Worm (Caenorhabditis elegans) whole organism, young adult: ENCODE data around the gene pat-9.

ENCODE experiments used
- B0261.1 ChIP-seq: sonication (generic microtip); optimal IDR thresholded peaks from 2 replicates; lab custom pipeline; 2016; ENCODE audit warnings: mild to moderate bottlenecking, missing genetic modification characterization, moderate library complexity, missing compliant biosample characterization
- D2030.7 ChIP-seq: fragments of 200-800 bp; sonication (Bioruptor generic); IDR thresholded peaks from 2 replicates; pipeline ENCODE4 v1.3.6; 2022; ENCODE audit warnings: missing genetic modification reagents, missing genetic modification characterization, missing compliant biosample characterization
- F23B12.7 ChIP-seq: sonication (generic microtip); optimal IDR thresholded peaks from 2 replicates; lab custom pipeline; 2017; ENCODE audit warnings: missing genetic modification characterization, mild to moderate bottlenecking, missing compliant biosample characterization, antibody characterized with exemption, moderate library complexity; ENCODE audit not compliant: insufficient read depth
- F33H1.4 ChIP-seq: fragments of 200-800 bp; sonication (Bioruptor generic); IDR thresholded peaks from 2 replicates; pipeline ENCODE4 v1.3.6; 2022; ENCODE audit warnings: missing genetic modification reagents, missing genetic modification characterization, missing compliant biosample characterization
- K11D2.4 ChIP-seq: fragments of 200-800 bp; sonication (Bioruptor generic); IDR thresholded peaks from 2 replicates; pipeline ENCODE4 v1.3.6; 2022; ENCODE audit warnings: missing genetic modification reagents, missing genetic modification characterization, missing compliant biosample characterization
- Y53G8AR.9 ChIP-seq: fragments of 200-800 bp; sonication (Bioruptor generic); conservative IDR thresholded peaks from 2 replicates; pipeline ENCODE4 v1.3.6; 2022; ENCODE audit warnings: missing genetic modification reagents, missing genetic modification characterization, missing compliant biosample characterization
- Y79H2A.3 ChIP-seq: fragments of 200-800 bp; sonication (Bioruptor generic); conservative IDR thresholded peaks from 2 replicates; pipeline ENCODE4 v1.3.6; 2022; ENCODE audit warnings: missing genetic modification reagents, missing genetic modification characterization, missing compliant biosample characterization
- ZK185.1 ChIP-seq: sonication (generic microtip); optimal IDR thresholded peaks from 2 replicates; lab custom pipeline; 2016; ENCODE audit warnings: mild to moderate bottlenecking, missing genetic modification characterization, missing compliant biosample characterization; ENCODE audit not compliant: poor library complexity, severe bottlenecking
- cebp-1 ChIP-seq, 2 experiments: fragments of 200-800 bp in 1 of 2; sonication (Bioruptor generic) in 1 of 2; sonication (generic microtip) in 1 of 2; IDR thresholded peaks in 1 of 2; optimal IDR thresholded peaks in 1 of 2; 2 replicates each; pipeline versions ENCODE4 v1.3.6 to Lab custom; 2017 to 2022; ENCODE audit warnings: missing compliant biosample characterization in 2 of 2, missing genetic modification characterization in 2 of 2, mild to moderate bottlenecking in 1 of 2, missing genetic modification reagents in 1 of 2, moderate library complexity in 1 of 2
- ceh-100 ChIP-seq: fragments of 200-800 bp; sonication (Bioruptor generic); IDR thresholded peaks from 2 replicates; pipeline ENCODE4 v1.3.6; 2022; ENCODE audit warnings: missing genetic modification reagents, missing genetic modification characterization, missing compliant biosample characterization
- die-1 ChIP-seq: sonication (generic microtip); optimal IDR thresholded peaks from 2 replicates; lab custom pipeline; 2016; ENCODE audit warnings: missing genotype, mild to moderate bottlenecking, missing genetic modification characterization, missing compliant biosample characterization
- dox-1 ChIP-seq: fragments of 200-800 bp; sonication (Bioruptor generic); IDR thresholded peaks from 2 replicates; pipeline ENCODE4 v1.3.6; 2022; ENCODE audit warnings: missing genetic modification reagents, missing genetic modification characterization, missing compliant biosample characterization
- ekl-4 ChIP-seq: fragments of 200-800 bp; sonication (Bioruptor generic); IDR thresholded peaks from 2 replicates; pipeline ENCODE4 v1.3.6; 2022; ENCODE audit warnings: missing genetic modification reagents, missing genetic modification characterization, missing compliant biosample characterization
- hmg-1.2 ChIP-seq: fragments of 200-800 bp; sonication (Bioruptor generic); IDR thresholded peaks from 2 replicates; pipeline ENCODE4 v1.3.6; 2022; ENCODE audit warnings: missing genetic modification reagents, missing genetic modification characterization, missing compliant biosample characterization
- hmg-20 ChIP-seq: fragments of 200-800 bp; sonication (Bioruptor generic); IDR thresholded peaks from 2 replicates; pipeline ENCODE4 v1.3.6; 2022; ENCODE audit warnings: missing genetic modification reagents, missing genetic modification characterization, missing compliant biosample characterization
- lin-26 ChIP-seq: fragments of 200-800 bp; sonication (Bioruptor generic); IDR thresholded peaks from 2 replicates; pipeline ENCODE4 v1.3.6; 2022; ENCODE audit warnings: missing genetic modification reagents, missing genetic modification characterization, missing compliant biosample characterization
- lin-35 ChIP-seq, 3 experiments: fragments of 150-350 bp in 2 of 3; sonication (generic microtip) in 1 of 3; optimal IDR thresholded peaks; 2 replicates each; lab custom pipeline; 2014 to 2018; ENCODE audit warnings: missing biosample characterization in 3 of 3, missing genetic modification characterization in 3 of 3, missing genetic modification reagents in 3 of 3
- lin-54 ChIP-seq: fragments of 200-800 bp; sonication (Bioruptor generic); optimal IDR thresholded peaks from 2 replicates; lab custom pipeline; 2018; ENCODE audit warnings: mild to moderate bottlenecking, missing genetic modification characterization, missing compliant biosample characterization
- lir-1 ChIP-seq: fragments of 200-800 bp; sonication (Bioruptor generic); conservative IDR thresholded peaks from 2 replicates; pipeline ENCODE4 v1.3.6; 2022; ENCODE audit warnings: missing genetic modification reagents, missing genetic modification characterization, missing compliant biosample characterization
- madf-10 ChIP-seq: sonication (generic microtip); optimal IDR thresholded peaks from 2 replicates; lab custom pipeline; 2016; ENCODE audit warnings: mild to moderate bottlenecking, missing genetic modification characterization, missing compliant biosample characterization
- madf-6 ChIP-seq: fragments of 200-800 bp; sonication (Bioruptor generic); IDR thresholded peaks from 2 replicates; pipeline ENCODE4 v1.3.6; 2022; ENCODE audit warnings: missing genetic modification reagents, missing genetic modification characterization, missing compliant biosample characterization
- mes-4 ChIP-seq: sonication (generic microtip); optimal IDR thresholded peaks from 2 replicates; lab custom pipeline; 2016; ENCODE audit warnings: missing genotype, missing genetic modification characterization, missing compliant biosample characterization
- nfyb-1 ChIP-seq: fragments of 200-800 bp; sonication (Bioruptor generic); IDR thresholded peaks from 2 replicates; pipeline ENCODE4 v1.3.6; 2022; ENCODE audit warnings: missing genetic modification reagents, missing genetic modification characterization, missing compliant biosample characterization
- nhr-90 ChIP-seq: sonication (generic microtip); optimal IDR thresholded peaks from 2 replicates; lab custom pipeline; 2016; ENCODE audit warnings: missing genotype, mild to moderate bottlenecking, missing genetic modification characterization, missing compliant biosample characterization
- pbrm-1 ChIP-seq: fragments of 200-800 bp; sonication (Bioruptor generic); IDR thresholded peaks from 2 replicates; pipeline ENCODE4 v1.3.6; 2022; ENCODE audit warnings: missing genetic modification reagents, missing genetic modification characterization, missing compliant biosample characterization
- rcor-1 ChIP-seq: fragments of 200-800 bp; sonication (Bioruptor generic); IDR thresholded peaks from 2 replicates; pipeline ENCODE4 v1.3.6; 2022; ENCODE audit warnings: missing genetic modification reagents, missing genetic modification characterization, missing compliant biosample characterization
- repo-1 ChIP-seq: sonication (generic microtip); optimal IDR thresholded peaks from 2 replicates; lab custom pipeline; 2017; ENCODE audit warnings: mild to moderate bottlenecking, missing genetic modification characterization, missing compliant biosample characterization
- rpc-1 ChIP-seq, 2 experiments: fragments of 150-350 bp in 1 of 2; sonication (generic microtip) in 1 of 2; optimal IDR thresholded peaks; 2 replicates each; lab custom pipeline; 2014 to 2018; ENCODE audit warnings: missing biosample characterization in 1 of 2, missing genetic modification characterization in 1 of 2, missing genetic modification reagents in 1 of 2, missing genotype in 1 of 2
- sea-2 ChIP-seq: fragments of 200-800 bp; sonication (Bioruptor generic); IDR thresholded peaks from 2 replicates; pipeline ENCODE4 v1.3.6; 2022; ENCODE audit warnings: missing genetic modification characterization, missing compliant biosample characterization
- snpc-1.1 ChIP-seq: sonication (generic microtip); optimal IDR thresholded peaks from 2 replicates; lab custom pipeline; 2017; ENCODE audit warnings: missing genetic modification characterization, mild to moderate bottlenecking, missing compliant biosample characterization, antibody characterized with exemption, moderate library complexity, missing genotype, missing genetic modification reagents; ENCODE audit not compliant: insufficient read depth
- snpc-3.4 ChIP-seq: sonication (generic microtip); optimal IDR thresholded peaks from 2 replicates; lab custom pipeline; 2017; ENCODE audit warnings: missing genetic modification characterization, mild to moderate bottlenecking, missing compliant biosample characterization, antibody characterized with exemption, moderate library complexity, missing genotype, missing genetic modification reagents
- snpc-4 ChIP-seq, 5 experiments: fragments of 150-350 bp in 1 of 5; sonication (generic microtip) in 4 of 5; optimal IDR thresholded peaks; 2 replicates each; lab custom pipeline; 2014 to 2018; ENCODE audit warnings: missing genetic modification characterization in 5 of 5, missing biosample characterization in 3 of 5, antibody characterized with exemption in 2 of 5, mild to moderate bottlenecking in 2 of 5, missing compliant biosample characterization in 2 of 5, missing genotype in 2 of 5, moderate library complexity in 2 of 5, missing genetic modification reagents in 1 of 5
- tbp1 ChIP-seq: fragments of 200-800 bp; sonication (Bioruptor generic); optimal IDR thresholded peaks from 2 replicates; lab custom pipeline; 2018; ENCODE audit warnings: mild to moderate bottlenecking, missing genetic modification characterization, missing compliant biosample characterization
- ztf-18 ChIP-seq: sonication (generic microtip); optimal IDR thresholded peaks from 2 replicates; lab custom pipeline; 2016; ENCODE audit warnings: missing genotype, mild to moderate bottlenecking, missing genetic modification characterization, missing compliant biosample characterization
- ztf-22 ChIP-seq: fragments of 200-800 bp; sonication (Bioruptor generic); optimal IDR thresholded peaks from 2 replicates; lab custom pipeline; 2018; ENCODE audit warnings: mild to moderate bottlenecking, missing genetic modification characterization, moderate library complexity, missing compliant biosample characterization
- ztf-25 ChIP-seq: fragments of 200-800 bp; sonication (Bioruptor generic); IDR thresholded peaks from 2 replicates; pipeline ENCODE4 v1.3.6; 2022; ENCODE audit warnings: missing genetic modification reagents, missing genetic modification characterization, missing compliant biosample characterization
- ztf-26 ChIP-seq: sonication (generic microtip); optimal IDR thresholded peaks from 2 replicates; lab custom pipeline; 2017; ENCODE audit warnings: missing genetic modification characterization, missing compliant biosample characterization
- ztf-28 ChIP-seq: fragments of 200-800 bp; sonication (Bioruptor generic); IDR thresholded peaks from 2 replicates; pipeline ENCODE4 v1.3.6; 2022; ENCODE audit warnings: missing genetic modification reagents, missing genetic modification characterization, missing compliant biosample characterization

Gene pat-9

ce11 chrX:16551318-16551717 is 14.6 kb downstream of the pat-9 start:
- TF ChIP-seq F33H1.4, result no peak
- TF ChIP-seq lin-35 (GFP tag; optimal IDR thresholded peaks at IDR 0.05; lab: Kevin White, UChicago), result no peak
- TF ChIP-seq madf-10 (tag; lab: Kevin White, UChicago), result peak; percentile 32
- peak; percentile 10 for TF ChIP-seq nhr-90 (tag; lab: Kevin White, UChicago)
- TF ChIP-seq hmg-20 (GFP tag; lab: Robert Waterston, UW), result no peak
- TF ChIP-seq rpc-1 (optimal IDR thresholded peaks at IDR 0.05; lab: Kevin White, UChicago), result peak; percentile 62
- TF ChIP-seq rpc-1 (tag; optimal IDR thresholded peaks at IDR 0.05; lab: Kevin White, UChicago), result peak; percentile 79
- TF ChIP-seq pbrm-1 (GFP tag; lab: Robert Waterston, UW), result peak; percentile 67; the same call in 1 of the 2 replicates
- TF ChIP-seq ekl-4, result no peak
- TF ChIP-seq nfyb-1 (GFP tag; lab: Robert Waterston, UW), result 0 out of 2 replicates have a peak, but pooled peaks have one; percentile 68
- TF ChIP-seq ztf-26 (tag; lab: Kevin White, UChicago), result peak; percentile 19
- no peak for TF ChIP-seq mes-4
- TF ChIP-seq hmg-1.2 (GFP tag; lab: Robert Waterston, UW), result peak; percentile 75
- TF ChIP-seq snpc-4 (GFP tag; optimal IDR thresholded peaks at IDR 0.05; lab: Kevin White, UChicago), result peak; percentile 42
- peak in 2 of 4 experiments; percentile 40 to 74 for TF ChIP-seq snpc-4 (tag; optimal IDR thresholded peaks at IDR 0.05; lab: Kevin White, UChicago)
- peak; percentile 90 for TF ChIP-seq B0261.1 (tag; lab: Kevin White, UChicago)
- TF ChIP-seq sea-2, result no peak
- TF ChIP-seq madf-6 (GFP tag; lab: Robert Waterston, UW), result no peak
- peak; percentile 18; the same call in 1 of the 2 replicates for TF ChIP-seq rcor-1 (GFP tag; lab: Robert Waterston, UW)
- TF ChIP-seq Y53G8AR.9 (GFP tag; lab: Robert Waterston, UW), result peak; percentile 53; the same call in 1 of the 2 replicates
- peak; percentile 54 for TF ChIP-seq F23B12.7 (tag; lab: Kevin White, UChicago)
- no peak for TF ChIP-seq ceh-100 (GFP tag; lab: Robert Waterston, UW)
- TF ChIP-seq tbp1 (GFP tag; lab: Kevin White, UChicago), result peak; percentile 94
- peak; percentile 79 for TF ChIP-seq lin-26 (GFP tag; lab: Robert Waterston, UW)
- TF ChIP-seq ztf-25 (GFP tag; lab: Robert Waterston, UW), result 0 out of 2 replicates have a peak, but pooled peaks have one; percentile 68
- TF ChIP-seq snpc-3.4, result peak; percentile 27
- TF ChIP-seq K11D2.4 (GFP tag; lab: Robert Waterston, UW), result 0 out of 2 replicates have a peak, but pooled peaks have one; percentile 15
- TF ChIP-seq dox-1 (GFP tag; lab: Robert Waterston, UW), result peak; percentile 69
- TF ChIP-seq ztf-18 (tag; lab: Kevin White, UChicago), result peak; percentile 25
- no peak for TF ChIP-seq cebp-1 (GFP tag; IDR thresholded peaks at IDR 0.05; lab: Robert Waterston, UW)
- peak; percentile 20 for TF ChIP-seq cebp-1 (tag; optimal IDR thresholded peaks at IDR 0.05; lab: Kevin White, UChicago)
- peak; percentile 13 for TF ChIP-seq lin-54 (GFP tag; lab: Kevin White, UChicago)
- no peak for TF ChIP-seq ztf-28 (GFP tag; lab: Robert Waterston, UW)
- peak; percentile 49 for TF ChIP-seq repo-1
- no peak for TF ChIP-seq ztf-22 (GFP tag; lab: Kevin White, UChicago)
- TF ChIP-seq snpc-1.1 (tag; lab: Kevin White, UChicago), result peak; percentile 45
- TF ChIP-seq ZK185.1 (tag; lab: Kevin White, UChicago), result peak; percentile 10
- TF ChIP-seq die-1 (tag; lab: Kevin White, UChicago), result peak; percentile 14
- no peak for TF ChIP-seq Y79H2A.3
- TF ChIP-seq D2030.7 (GFP tag; lab: Robert Waterston, UW), result peak; percentile 71; the same call in 1 of the 2 replicates
- peak; percentile 38; the same call in 1 of the 2 replicates for TF ChIP-seq lir-1 (GFP tag; lab: Robert Waterston, UW)
- TF ChIP-seq, all 124 proteins: peak for 27
